Fruit fly (Drosophila melanogaster) whole organism, embryonic: ENCODE measurements around the gene CG43120.

ENCODE experiments used
- Atf3 ChIP-seq: fragments of 200-800 bp; sonication (Bioruptor generic); optimal IDR thresholded peaks from 3 replicates; lab custom pipeline; 2016; ENCODE audit warnings: missing biosample characterization, missing genetic modification characterization
- Awh ChIP-seq: fragments of 200-800 bp; sonication (Bioruptor generic); IDR thresholded peaks from 2 replicates; pipeline ENCODE4, ENCODE4 v1.3.6; 2022; ENCODE audit warnings: missing biosample characterization, missing genetic modification characterization
- CG10543 ChIP-seq: fragments of 200-800 bp; sonication (Bioruptor generic); optimal IDR thresholded peaks from 3 replicates; lab custom pipeline; 2017; ENCODE audit warnings: missing biosample characterization, mild to moderate bottlenecking, missing genetic modification characterization, moderate library complexity
- CG11085 ChIP-seq: fragments of 200-800 bp; sonication (Bioruptor generic); IDR thresholded peaks from 2 replicates; pipeline ENCODE4 v1.3.6; 2022; ENCODE audit warnings: missing biosample characterization, missing genetic modification characterization
- CG11398 ChIP-seq: fragments of 200-800 bp; sonication (Bioruptor generic); optimal IDR thresholded peaks from 2 replicates; lab custom pipeline; 2016; ENCODE audit warnings: missing biosample characterization, missing genetic modification characterization
- CG11456 ChIP-seq: fragments of 200-800 bp; sonication (Bioruptor generic); IDR thresholded peaks from 3 replicates; pipeline ENCODE4 v1.3.6; 2022; ENCODE audit warnings: missing biosample characterization, missing genetic modification characterization
- CG12155 ChIP-seq: fragments of 200-800 bp; sonication (Bioruptor generic); optimal IDR thresholded peaks from 3 replicates; lab custom pipeline; 2016; ENCODE audit warnings: missing biosample characterization, missing genetic modification characterization
- CG13296 ChIP-seq: fragments of 200-800 bp; sonication (Bioruptor generic); optimal IDR thresholded peaks from 3 replicates; lab custom pipeline; 2018; ENCODE audit warnings: missing biosample characterization, mild to moderate bottlenecking, missing genetic modification characterization
- CG13424 ChIP-seq: fragments of 200-800 bp; sonication (Bioruptor generic); optimal IDR thresholded peaks from 2 replicates; lab custom pipeline; 2019; ENCODE audit warnings: missing biosample characterization, mild to moderate bottlenecking, missing genetic modification characterization, moderate library complexity
- CG1603 ChIP-seq: fragments of 200-800 bp; sonication (Bioruptor generic); optimal IDR thresholded peaks from 2 replicates; lab custom pipeline; 2019; ENCODE audit warnings: missing biosample characterization, mild to moderate bottlenecking, missing genetic modification characterization, moderate library complexity
- CG2889 ChIP-seq: fragments of 200-800 bp; sonication (Bioruptor generic); IDR thresholded peaks from 3 replicates; pipeline ENCODE4 v1.3.6; 2022; ENCODE audit warnings: missing biosample characterization, missing genetic modification characterization
- CG31365 ChIP-seq: fragments of 200-800 bp; sonication (Bioruptor generic); optimal IDR thresholded peaks from 2 replicates; lab custom pipeline; 2018; ENCODE audit warnings: missing biosample characterization, mild to moderate bottlenecking, missing genetic modification characterization
- CG4282 ChIP-seq: fragments of 200-800 bp; sonication (Bioruptor generic); optimal IDR thresholded peaks from 2 replicates; lab custom pipeline; 2016; ENCODE audit warnings: missing biosample characterization, missing genetic modification characterization
- CG5180 ChIP-seq: fragments of 200-800 bp; sonication (Bioruptor generic); optimal IDR thresholded peaks from 3 replicates; lab custom pipeline; 2017; ENCODE audit warnings: missing biosample characterization, missing genetic modification characterization, mild to moderate bottlenecking, moderate library complexity, missing genetic modification reagents
- CG7839 ChIP-seq: fragments of 200-800 bp; sonication (Bioruptor generic); optimal IDR thresholded peaks from 3 replicates; lab custom pipeline; 2018; ENCODE audit warnings: missing biosample characterization, mild to moderate bottlenecking, missing genetic modification characterization, moderate library complexity
- CG9727 ChIP-seq: fragments of 200-800 bp; sonication (Bioruptor generic); optimal IDR thresholded peaks from 3 replicates; lab custom pipeline; 2017; ENCODE audit warnings: missing biosample characterization, mild to moderate bottlenecking, missing genetic modification characterization
- CG9876 ChIP-seq: fragments of 200-800 bp; sonication (Bioruptor generic); optimal IDR thresholded peaks from 2 replicates; lab custom pipeline; 2016; ENCODE audit warnings: missing biosample characterization, missing genetic modification characterization
- CTCF ChIP-seq: fragments of 200-800 bp; sonication (Bioruptor generic); optimal IDR thresholded peaks from 2 replicates; lab custom pipeline; 2017; ENCODE audit warnings: missing biosample characterization, mild to moderate bottlenecking, missing genetic modification characterization, moderate library complexity
- Dad ChIP-seq: fragments of 200-800 bp; sonication (Bioruptor generic); optimal IDR thresholded peaks from 3 replicates; lab custom pipeline; 2016; ENCODE audit warnings: missing biosample characterization, missing genetic modification characterization
- Dek ChIP-seq: fragments of 200-800 bp; sonication (Bioruptor generic); optimal IDR thresholded peaks from 3 replicates; lab custom pipeline; 2019; ENCODE audit warnings: missing biosample characterization, mild to moderate bottlenecking, missing genetic modification characterization, moderate library complexity
- Dip2 ChIP-seq: fragments of 200-800 bp; sonication (Bioruptor generic); IDR thresholded peaks from 2 replicates; pipeline ENCODE4 v1.3.6; 2022; ENCODE audit warnings: missing biosample characterization, missing genetic modification characterization
- ERR ChIP-seq: fragments of 200-800 bp; sonication (Bioruptor generic); optimal IDR thresholded peaks from 2 replicates; lab custom pipeline; 2016; ENCODE audit warnings: missing biosample characterization, missing genetic modification characterization
- Ets65A ChIP-seq: fragments of 200-800 bp; sonication (Bioruptor generic); peaks from one replicate; lab custom pipeline; 2016; ENCODE audit warnings: missing biosample characterization, missing genetic modification characterization
- Fer3 ChIP-seq: fragments of 200-800 bp; sonication (Bioruptor generic); optimal IDR thresholded peaks from 2 replicates; lab custom pipeline; 2018; ENCODE audit warnings: missing biosample characterization, mild to moderate bottlenecking, missing genetic modification characterization, moderate library complexity
- HLH3B ChIP-seq: fragments of 200-800 bp; sonication (Bioruptor generic); IDR thresholded peaks from 2 replicates; pipeline ENCODE4 v1.3.6; 2022; ENCODE audit warnings: missing biosample characterization, missing genetic modification characterization
- Hey ChIP-seq: fragments of 200-800 bp; sonication (Bioruptor generic); optimal IDR thresholded peaks from 3 replicates; lab custom pipeline; 2018; ENCODE audit warnings: missing biosample characterization, mild to moderate bottlenecking, missing genetic modification characterization
- Kr ChIP-seq: fragments of 200-800 bp; sonication (Bioruptor generic); optimal IDR thresholded peaks from 2 replicates; lab custom pipeline; 2017; ENCODE audit warnings: missing biosample characterization, mild to moderate bottlenecking, missing genetic modification characterization
- Ptx1 ChIP-seq: fragments of 200-800 bp; sonication (Bioruptor generic); IDR thresholded peaks from 2 replicates; pipeline ENCODE4 v1.3.6; 2022; ENCODE audit warnings: missing biosample characterization, missing genetic modification characterization
- Ssrp ChIP-seq: fragments of 200-800 bp; sonication (Bioruptor generic); optimal IDR thresholded peaks from 2 replicates; lab custom pipeline; 2018; ENCODE audit warnings: missing biosample characterization, mild to moderate bottlenecking, missing genetic modification characterization, moderate library complexity
- ara ChIP-seq: fragments of 200-800 bp; sonication (Bioruptor generic); IDR thresholded peaks from 2 replicates; pipeline ENCODE4 v1.3.6; 2022; ENCODE audit warnings: missing biosample characterization, missing genetic modification characterization
- bab2 ChIP-seq: fragments of 200-800 bp; sonication (Bioruptor generic); optimal IDR thresholded peaks from 2 replicates; lab custom pipeline; 2016; ENCODE audit warnings: missing biosample characterization, missing genetic modification characterization
- dimm ChIP-seq: fragments of 200-800 bp; sonication (Bioruptor generic); IDR thresholded peaks from 2 replicates; pipeline ENCODE4 v1.3.6; 2022; ENCODE audit warnings: missing biosample characterization, missing genetic modification characterization
- dpn ChIP-seq, 2 experiments: fragments of 200-800 bp; sonication (Bioruptor generic); optimal IDR thresholded peaks; 3 replicates each; lab custom pipeline; 2016; ENCODE audit warnings: missing biosample characterization in 2 of 2, missing genetic modification characterization in 2 of 2
- grau ChIP-seq: fragments of 200-800 bp; optimal IDR thresholded peaks from 3 replicates; lab custom pipeline; 2019; ENCODE audit warnings: missing biosample characterization, mild to moderate bottlenecking, missing genetic modification characterization, moderate library complexity
- gt ChIP-seq: fragments of 200-800 bp; sonication (Bioruptor generic); IDR thresholded peaks from 2 replicates; pipeline ENCODE4 v1.3.6; 2022; ENCODE audit warnings: missing biosample characterization, missing genetic modification characterization
- pho ChIP-seq: fragments of 200-800 bp; sonication (Bioruptor generic); optimal IDR thresholded peaks from 2 replicates; lab custom pipeline; 2016; ENCODE audit warnings: missing biosample characterization, missing genetic modification characterization
- ro ChIP-seq: fragments of 200-800 bp; sonication (Bioruptor generic); IDR thresholded peaks from 2 replicates; pipeline ENCODE4 v1.3.6; 2022; ENCODE audit warnings: missing biosample characterization, missing genetic modification characterization
- row ChIP-seq: fragments of 200-800 bp; sonication (Bioruptor generic); IDR thresholded peaks from 3 replicates; pipeline ENCODE4 v1.3.6; 2022; ENCODE audit warnings: missing biosample characterization, missing genetic modification characterization
- salm ChIP-seq: fragments of 200-800 bp; sonication (Bioruptor generic); optimal IDR thresholded peaks from 2 replicates; lab custom pipeline; 2018; ENCODE audit warnings: missing biosample characterization, mild to moderate bottlenecking, missing genetic modification characterization
- slp2 ChIP-seq: fragments of 200-800 bp; sonication (Bioruptor generic); optimal IDR thresholded peaks from 2 replicates; lab custom pipeline; 2016; ENCODE audit warnings: missing biosample characterization, missing genetic modification characterization
- sr ChIP-seq: fragments of 200-800 bp; sonication (Bioruptor generic); IDR thresholded peaks from 3 replicates; pipeline ENCODE4 v1.3.6; 2022; ENCODE audit warnings: missing biosample characterization, missing genetic modification characterization
- stwl ChIP-seq: fragments of 200-800 bp; sonication (Bioruptor generic); optimal IDR thresholded peaks from 3 replicates; lab custom pipeline; 2018; ENCODE audit warnings: missing biosample characterization, mild to moderate bottlenecking, missing genetic modification characterization, moderate library complexity
- sug ChIP-seq: fragments of 200-800 bp; optimal IDR thresholded peaks from 2 replicates; lab custom pipeline; 2019; ENCODE audit warnings: missing biosample characterization, mild to moderate bottlenecking, missing genetic modification characterization, moderate library complexity
- tio ChIP-seq: fragments of 200-800 bp; sonication (Bioruptor generic); optimal IDR thresholded peaks from 2 replicates; lab custom pipeline; 2017; ENCODE audit warnings: missing biosample characterization, missing genetic modification characterization, inconsistent platforms
- yki ChIP-seq: fragments of >200 bp; optimal IDR thresholded peaks from 3 replicates; lab custom pipeline; 2018

The CG43120 gene

DNA sequence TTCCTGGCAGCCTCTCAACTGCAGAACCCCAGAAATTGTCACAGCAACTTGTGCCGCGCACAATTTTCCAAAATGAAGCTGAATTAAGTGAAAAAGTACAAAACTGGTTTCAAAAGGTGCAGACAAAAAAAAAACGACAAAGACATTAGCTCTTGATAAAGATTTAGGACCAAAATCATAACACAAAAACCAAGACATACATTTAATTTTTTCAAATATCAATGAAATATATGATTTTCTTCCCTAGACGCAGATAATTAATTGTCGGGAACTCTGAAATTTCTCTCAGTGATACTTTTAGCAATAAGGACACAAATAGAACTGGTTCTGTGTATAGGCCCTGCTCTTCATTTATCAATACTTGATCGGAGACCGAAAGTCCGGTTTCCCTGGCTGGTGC is 17.0 kb upstream of the CG43120 start (continued):
- TF ChIP-seq HLH3B (GFP tag; lab: Robert Waterston, UW), result 0 out of 2 replicates have a peak, but pooled peaks have one; percentile 6
- TF ChIP-seq Ssrp, result peak; percentile 42
- peak; percentile 33 for TF ChIP-seq CG12155 (GFP tag; lab: Kevin White, UChicago)
- no peak for TF ChIP-seq CG2889 (GFP tag; lab: Robert Waterston, UW)
- peak; percentile 72 for TF ChIP-seq CG9727 (GFP tag; lab: Kevin White, UChicago)
- TF ChIP-seq yki (lab: Kevin White, UChicago), result no peak
- no peak for TF ChIP-seq CG11398 (GFP tag; lab: Kevin White, UChicago)
- peak; percentile 22; the same call in 1 of the 2 replicates for TF ChIP-seq ara
- TF ChIP-seq CG31365 (tag; lab: Kevin White, UChicago), result no peak
- TF ChIP-seq CG11456 (GFP tag; lab: Robert Waterston, UW), result no peak
- TF ChIP-seq Kr (GFP tag; lab: Kevin White, UChicago), result peak; percentile 26
- TF ChIP-seq ro (GFP tag; lab: Robert Waterston, UW), result no peak
- no peak for TF ChIP-seq Fer3 (tag; lab: Kevin White, UChicago)
- TF ChIP-seq sr, result no peak
- TF ChIP-seq dpn (GFP tag; optimal IDR thresholded peaks at IDR 0.05; lab: Kevin White, UChicago), result peak; percentile 17 to 33
- TF ChIP-seq Ptx1 (GFP tag; lab: Robert Waterston, UW), result peak; percentile 40; the same call in 1 of the 2 replicates
- peak; percentile 68 for TF ChIP-seq row
- peak; percentile 20 for TF ChIP-seq CG13424
- TF ChIP-seq Awh (GFP tag; lab: Robert Waterston, UW), result no peak
- TF ChIP-seq slp2, result peak; percentile 21
- peak; percentile 49 for TF ChIP-seq bab2 (GFP tag; lab: Kevin White, UChicago)
- no peak for TF ChIP-seq pho (GFP tag; lab: Kevin White, UChicago)
- no peak for TF ChIP-seq salm
- peak; percentile 46 for TF ChIP-seq CG7839
- TF ChIP-seq CG4282 (GFP tag; lab: Kevin White, UChicago), result no peak
- no peak for TF ChIP-seq CG10543 (GFP tag; lab: Kevin White, UChicago)
- TF ChIP-seq tio (GFP tag; lab: Kevin White, UChicago), result peak; percentile 71
- TF ChIP-seq grau (tag; lab: Kevin White, UChicago), result peak; percentile 24

DNA sequence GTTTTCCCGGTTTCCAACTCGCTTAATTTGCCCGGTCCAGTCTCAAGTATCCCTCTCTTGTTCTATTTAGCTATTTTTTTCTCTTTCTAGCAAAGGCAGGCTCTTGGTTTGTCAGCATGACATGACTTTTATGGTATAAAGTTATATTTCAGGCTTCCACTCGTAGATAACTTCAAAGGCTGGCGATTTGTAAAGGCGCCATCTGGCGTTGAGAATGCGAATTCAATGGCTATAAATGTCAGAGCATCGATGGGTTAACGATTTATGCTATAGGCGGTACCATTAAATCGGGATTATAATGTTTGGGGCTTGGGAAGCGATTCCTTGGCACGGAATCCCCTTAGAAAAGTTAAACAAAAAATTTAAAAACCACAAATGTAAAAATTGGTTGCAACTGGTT is 16.3 kb upstream of the CG43120 start:
- TF ChIP-seq sug (tag; lab: Kevin White, UChicago) (no peak), yki (lab: Kevin White, UChicago) (no peak), stwl (tag; lab: Kevin White, UChicago) (peak; percentile 7), Hey (tag; lab: Kevin White, UChicago) (no peak), Ets65A (peak; percentile 45), gt (GFP tag; lab: Robert Waterston, UW) (no peak), CTCF (peak; percentile 83), Dip2 (GFP tag; lab: Robert Waterston, UW) (no peak), CG13296 (GFP tag; lab: Kevin White, UChicago) (no peak), CG9727 (GFP tag; lab: Kevin White, UChicago) (no peak), CG9876 (GFP tag; lab: Kevin White, UChicago) (no peak), Dek (tag; lab: Kevin White, UChicago) (no peak), Dad (no peak), ERR (GFP tag; lab: Kevin White, UChicago) (no peak), CG1603 (tag; lab: Kevin White, UChicago) (no peak), CG11085 (GFP tag; lab: Robert Waterston, UW) (no peak), dimm (GFP tag; lab: Robert Waterston, UW) (no peak), Atf3 (no peak), CG5180 (GFP tag; lab: Kevin White, UChicago) (no peak)
- TF ChIP-seq, all 482 proteins: peak for 3
